Worm (Caenorhabditis elegans): ENCODE measurements around the gene F48A11.4.

Gene F48A11.4

ce11 chrII:216598-216997 is at the start of gene F48A11.4 (continued):
- TF ChIP-seq daf-16 (GFP tag; optimal IDR thresholded peaks at IDR 0.05) (peak in 1 of 2 experiments; percentile 55), daf-16 (tag; optimal IDR thresholded peaks at IDR 0.05) (peak; percentile 35), mes-2 (tag; optimal IDR thresholded peaks at IDR 0.05; ENCODE audit: poor library complexity, severe bottlenecking) (peak; percentile 96)

DNA sequence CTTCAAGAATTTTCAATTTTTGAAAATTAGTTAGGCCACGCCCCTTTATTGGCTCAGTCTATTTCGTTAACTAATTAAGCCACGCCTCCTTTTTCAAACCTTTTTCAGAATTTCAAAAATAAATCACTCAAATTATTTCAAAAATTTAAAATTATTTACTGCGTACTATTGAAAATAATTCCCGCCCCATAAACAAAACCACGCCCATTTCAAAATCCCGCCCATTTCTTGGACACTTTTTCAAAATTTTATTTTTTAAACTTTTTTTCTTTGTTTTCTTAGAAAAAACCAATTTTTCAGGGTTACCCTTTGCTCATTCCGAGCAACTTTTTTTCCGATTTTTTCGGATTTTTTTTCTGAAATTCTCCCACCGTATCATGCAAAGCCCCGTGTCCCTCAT is 47.6 kb upstream of the F48A11.4 start, which contains the start of gene B0432.14:
TSS of gene B0432.14 (plus strand) at position 301 of the 400 bp plus-strand sequence.
- no peak for TF ChIP-seq ceh-82 (tag; optimal IDR thresholded peaks at IDR 0.05)
- TF ChIP-seq mep-1 (tag; optimal IDR thresholded peaks at IDR 0.05) = no peak
- no peak for TF ChIP-seq mxl-3 (GFP tag; optimal IDR thresholded peaks at IDR 0.05)
- no peak for TF ChIP-seq hif-1 (tag; optimal IDR thresholded peaks at IDR 0.05)
- TF ChIP-seq dve-1 (tag; optimal IDR thresholded peaks at IDR 0.05; ENCODE audit: insufficient read depth) = no peak
- TF ChIP-seq nhr-10 (tag; optimal IDR thresholded peaks at IDR 0.05) = no peak
- no peak for TF ChIP-seq cey-2 (tag; optimal IDR thresholded peaks at IDR 0.05; ENCODE audit: borderline replicate concordance, insufficient read depth)
- TF ChIP-seq hlh-30 (tag; optimal IDR thresholded peaks at IDR 0.05; ENCODE audit: insufficient read depth) = no peak
- no peak for TF ChIP-seq zag-1 (tag; optimal IDR thresholded peaks at IDR 0.05)
- no peak for TF ChIP-seq daf-16 (GFP tag; optimal IDR thresholded peaks at IDR 0.05)
- TF ChIP-seq daf-16 (tag; optimal IDR thresholded peaks at IDR 0.05) = no peak
- no peak for TF ChIP-seq spr-1 (tag; optimal IDR thresholded peaks at IDR 0.05)
- no peak for TF ChIP-seq nhr-237 (tag; optimal IDR thresholded peaks at IDR 0.05)
- TF ChIP-seq madf-5 (GFP tag; IDR thresholded peaks at IDR 0.05) = no peak
- no peak for TF ChIP-seq unc-39 (tag; optimal IDR thresholded peaks at IDR 0.05)
- no peak for TF ChIP-seq ces-1 (GFP tag; optimal IDR thresholded peaks at IDR 0.05)
- TF ChIP-seq spr-3 (GFP tag; optimal IDR thresholded peaks at IDR 0.05) = no peak
- TF ChIP-seq unc-130 (GFP tag; optimal IDR thresholded peaks at IDR 0.05) = no peak

- TF ChIP-seq mxl-2 (GFP tag; conservative IDR thresholded peaks at IDR 0.05) (no peak), lim-7 (GFP tag; IDR thresholded peaks at IDR 0.05) (no peak), ceh-32 (tag; optimal IDR thresholded peaks at IDR 0.05; ENCODE audit: poor library complexity) (no peak), lin-39 (tag; optimal IDR thresholded peaks at IDR 0.05) (no peak), mdt-29 (GFP tag; IDR thresholded peaks at IDR 0.05) (no peak), nhr-48 (tag; optimal IDR thresholded peaks at IDR 0.05) (no peak), nhr-6 (tag; optimal IDR thresholded peaks at IDR 0.05) (no peak), nhr-25 (tag; optimal IDR thresholded peaks at IDR 0.05; ENCODE audit: borderline replicate concordance, insufficient read depth) (no peak), jun-1 (tag; optimal IDR thresholded peaks at IDR 0.05) (no peak), dmd-8 (GFP tag; IDR thresholded peaks at IDR 0.05) (no peak), snpc-1.2 (GFP tag; IDR thresholded peaks at IDR 0.05) (no peak), unc-130 (GFP tag; optimal IDR thresholded peaks at IDR 0.05) (no peak), daf-19 (GFP tag; conservative IDR thresholded peaks at IDR 0.05) (no peak), ama-1 (optimal IDR thresholded peaks at IDR 0.05) (no peak), nhr-10 (tag; optimal IDR thresholded peaks at IDR 0.05) (no peak), aly-2 (tag; optimal IDR thresholded peaks at IDR 0.05) (no peak)
Observed at ce11 chrII:263563-263962, 47.1 kb upstream of the F48A11.4 start, which contains the start of gene scc-2. Gene scc-2, minus strand, starts transcription at chrII:263663.

- TF ChIP-seq zfp-3 (GFP tag; conservative IDR thresholded peaks at IDR 0.05) = no peak
- no peak for TF ChIP-seq egl-27 (tag; optimal IDR thresholded peaks at IDR 0.05)
- TF ChIP-seq nhr-48 (tag; optimal IDR thresholded peaks at IDR 0.05) = no peak
- no peak for TF ChIP-seq daf-16 (GFP tag; optimal IDR thresholded peaks at IDR 0.05)
- TF ChIP-seq daf-16 (tag; optimal IDR thresholded peaks at IDR 0.05) = no peak
- TF ChIP-seq daf-8 (GFP tag; IDR thresholded peaks at IDR 0.05) = no peak
- TF ChIP-seq tag-97 (GFP tag; IDR thresholded peaks at IDR 0.05) = no peak
- TF ChIP-seq hlh-11 (tag; optimal IDR thresholded peaks at IDR 0.05) = no peak
- TF ChIP-seq arid-1 (GFP tag; conservative IDR thresholded peaks at IDR 0.05) = no peak
- no peak for TF ChIP-seq lin-39 (tag; optimal IDR thresholded peaks at IDR 0.05)
- no peak for TF ChIP-seq fkh-10 (GFP tag; optimal IDR thresholded peaks at IDR 0.05)
- TF ChIP-seq tra-1 (GFP tag; IDR thresholded peaks at IDR 0.05) = no peak
- no peak for TF ChIP-seq spr-1 (tag; optimal IDR thresholded peaks at IDR 0.05)
- TF ChIP-seq unc-39 (tag; optimal IDR thresholded peaks at IDR 0.05) = no peak
- no peak for TF ChIP-seq dve-1 (tag; optimal IDR thresholded peaks at IDR 0.05; ENCODE audit: insufficient read depth)
- TF ChIP-seq duxl-1 (tag; optimal IDR thresholded peaks at IDR 0.05; ENCODE audit: poor library complexity) = no peak
- TF ChIP-seq zip-2 (tag; optimal IDR thresholded peaks at IDR 0.05) = no peak
- no peak for TF ChIP-seq Y5F2A.4 (GFP tag; optimal IDR thresholded peaks at IDR 0.05)
- no peak for TF ChIP-seq cey-2 (tag; optimal IDR thresholded peaks at IDR 0.05; ENCODE audit: borderline replicate concordance, insufficient read depth)
- TF ChIP-seq nhr-25 (tag; optimal IDR thresholded peaks at IDR 0.05; ENCODE audit: borderline replicate concordance, insufficient read depth) = no peak
Observed at ce11 chrII:257519-257918, 41.1 kb upstream of the F48A11.4 start, which contains the start of gene cat-2. Gene cat-2, plus strand, starts transcription at chrII:257819.

All from whole organism, L4 larva.